Worm (Caenorhabditis elegans): ENCODE data around the gene D1054.19.

Gene D1054.19

DNA sequence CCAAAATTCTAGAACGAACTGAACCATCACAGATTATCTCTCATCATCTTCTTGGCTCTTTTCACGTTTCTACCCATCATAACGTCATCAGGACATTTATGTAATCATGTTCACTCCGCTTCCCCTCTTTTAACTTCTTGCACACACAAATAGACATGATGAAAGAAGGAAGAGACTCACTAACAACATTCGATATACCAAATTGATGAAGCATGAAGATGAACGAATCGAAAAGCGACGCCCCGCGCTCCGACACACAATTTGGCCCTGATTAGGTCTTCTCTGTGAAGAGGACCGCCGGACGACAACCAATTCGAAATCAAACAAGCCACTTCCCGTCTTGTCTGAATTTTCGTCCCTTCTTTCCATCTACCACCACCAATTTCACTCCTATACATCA is 22.9 kb downstream of the D1054.19 start:
- TF ChIP-seq egl-27 (tag; optimal IDR thresholded peaks at IDR 0.05), result no peak
- TF ChIP-seq mdl-1 (tag; optimal IDR thresholded peaks at IDR 0.05), result no peak
- TF ChIP-seq unc-55 (GFP tag; optimal IDR thresholded peaks at IDR 0.05), result no peak
- TF ChIP-seq ztf-4 (tag; optimal IDR thresholded peaks at IDR 0.05), result no peak
- no peak for TF ChIP-seq ztf-11 (tag; optimal IDR thresholded peaks at IDR 0.05)
- TF ChIP-seq sem-4 (tag; optimal IDR thresholded peaks at IDR 0.05), result no peak
- TF ChIP-seq lin-13 (GFP tag; optimal IDR thresholded peaks at IDR 0.05), result no peak
- no peak for TF ChIP-seq ZK546.5 (tag; optimal IDR thresholded peaks at IDR 0.05)
- TF ChIP-seq nhr-11 (tag; optimal IDR thresholded peaks at IDR 0.05), result no peak
- no peak for TF ChIP-seq ztf-1 (GFP tag; conservative IDR thresholded peaks at IDR 0.05)
- TF ChIP-seq Y55F3AM.14 (GFP tag; optimal IDR thresholded peaks at IDR 0.05), result no peak
- TF ChIP-seq sma-9 (GFP tag; optimal IDR thresholded peaks at IDR 0.05), result no peak
- no peak for TF ChIP-seq sma-9 (tag; optimal IDR thresholded peaks at IDR 0.05)
- no peak for TF ChIP-seq unc-62 (GFP tag; optimal IDR thresholded peaks at IDR 0.05)
- TF ChIP-seq nhr-21 (tag; optimal IDR thresholded peaks at IDR 0.05), result no peak
- TF ChIP-seq mab-5 (tag; optimal IDR thresholded peaks at IDR 0.05), result no peak
- TF ChIP-seq C34F6.9 (tag; optimal IDR thresholded peaks at IDR 0.05), result no peak
- no peak for TF ChIP-seq sma-3 (GFP tag; optimal IDR thresholded peaks at IDR 0.05)
- no peak for TF ChIP-seq lin-39 (tag; optimal IDR thresholded peaks at IDR 0.05)
- no peak for TF ChIP-seq nhr-10 (tag; optimal IDR thresholded peaks at IDR 0.05)

DNA sequence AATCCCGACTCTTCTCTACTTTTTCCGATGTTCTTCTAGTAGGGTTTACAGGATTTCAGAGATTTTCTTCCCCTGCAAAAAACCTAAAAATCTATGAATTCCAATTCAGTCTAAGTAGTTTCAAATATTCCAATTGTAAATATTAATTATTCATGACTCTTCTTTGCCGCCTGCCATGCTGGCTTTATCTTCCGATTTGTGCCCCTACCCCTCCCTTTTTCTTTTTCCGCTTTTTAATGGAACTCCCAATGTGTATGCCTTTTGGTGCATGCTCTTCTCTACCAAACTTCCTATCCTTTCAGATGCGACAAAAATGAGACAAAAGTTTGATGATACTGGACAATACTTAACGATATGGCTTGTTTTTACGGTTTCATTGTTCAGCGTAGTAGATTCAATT is 29.1 kb downstream of the D1054.19 start, which contains the start of gene nrx-1:
TSS of gene nrx-1 (plus strand) at position 301 of the 400 bp plus-strand sequence.
- no peak for TF ChIP-seq ceh-16 (tag; optimal IDR thresholded peaks at IDR 0.05)
- TF ChIP-seq lin-11 (tag; optimal IDR thresholded peaks at IDR 0.05), result no peak

DNA sequence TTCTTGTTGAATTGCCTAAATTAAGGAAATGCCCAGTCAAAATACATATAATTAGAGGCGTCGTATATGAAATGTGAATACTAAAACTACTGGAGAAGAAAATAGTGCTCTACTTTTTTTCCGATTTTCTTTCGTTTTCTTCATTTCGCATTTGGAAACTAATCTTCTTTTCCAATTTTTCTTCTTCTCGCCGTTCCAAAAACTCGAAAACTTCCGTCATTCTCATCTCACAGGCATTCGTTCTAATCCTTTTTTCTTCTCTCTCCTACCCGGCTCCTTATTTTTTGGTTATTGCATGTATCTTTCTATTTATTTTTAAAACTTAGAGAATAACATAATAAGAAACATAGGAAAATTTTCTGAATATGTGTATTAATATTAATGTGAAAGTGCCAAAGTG is 37.3 kb downstream of the D1054.19 start:
- TF ChIP-seq unc-55 (GFP tag; optimal IDR thresholded peaks at IDR 0.05) (peak; percentile 91), unc-62 (GFP tag; optimal IDR thresholded peaks at IDR 0.05) (no peak)

DNA sequence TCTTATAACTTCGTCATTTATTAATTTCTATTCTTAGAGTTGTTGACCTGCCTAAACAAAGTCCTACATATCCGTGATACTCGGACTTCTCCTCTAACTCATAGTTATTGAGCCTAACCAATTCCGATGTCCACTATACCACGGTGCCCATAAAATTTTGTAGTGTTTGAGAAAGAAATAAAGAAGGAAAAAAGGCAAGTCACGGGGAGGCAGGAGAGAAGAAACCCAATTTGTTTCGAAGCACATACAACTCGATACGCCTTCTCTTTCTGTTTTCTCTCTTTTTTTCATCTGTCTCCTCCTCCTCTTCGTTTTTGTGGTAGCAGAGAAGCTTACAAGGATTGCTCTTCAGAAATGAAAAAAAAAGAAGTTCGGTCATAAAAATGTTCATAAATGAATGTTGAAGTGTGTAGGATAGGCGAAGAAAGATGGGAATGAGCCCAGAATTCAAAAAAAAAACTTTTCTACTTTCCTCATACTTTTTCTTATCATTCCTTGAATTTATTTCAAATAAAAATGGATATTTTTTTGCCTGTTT is 39.2 kb downstream of the D1054.19 start:
- TF ChIP-seq unc-39 (tag; optimal IDR thresholded peaks at IDR 0.05), result no peak
- TF ChIP-seq mab-5 (tag; optimal IDR thresholded peaks at IDR 0.05), result no peak
- TF ChIP-seq snpc-4 (tag; optimal IDR thresholded peaks at IDR 0.05), result no peak
- no peak for TF ChIP-seq ama-1 (optimal IDR thresholded peaks at IDR 0.05)
- no peak for TF ChIP-seq nhr-77 (tag; optimal IDR thresholded peaks at IDR 0.05)
- peak; percentile 53 for TF ChIP-seq C34F6.9 (tag; optimal IDR thresholded peaks at IDR 0.05)
- peak in 1 of 2 experiments; percentile 10 for TF ChIP-seq lsy-2 (tag; optimal IDR thresholded peaks at IDR 0.05)
- TF ChIP-seq mdl-1 (tag; optimal IDR thresholded peaks at IDR 0.05), result no peak
- peak; percentile 25 for TF ChIP-seq zag-1 (tag; optimal IDR thresholded peaks at IDR 0.05)
- no peak for TF ChIP-seq elt-1 (tag; optimal IDR thresholded peaks at IDR 0.05)
- no peak for TF ChIP-seq mbf-1 (tag; optimal IDR thresholded peaks at IDR 0.05)
- TF ChIP-seq unc-55 (GFP tag; optimal IDR thresholded peaks at IDR 0.05), result peak; percentile 44
- TF ChIP-seq ZK546.5 (tag; optimal IDR thresholded peaks at IDR 0.05), result no peak
- TF ChIP-seq nhr-10 (tag; optimal IDR thresholded peaks at IDR 0.05), result no peak
- TF ChIP-seq nhr-6 (tag; optimal IDR thresholded peaks at IDR 0.05), result no peak
- TF ChIP-seq nhr-12 (tag; optimal IDR thresholded peaks at IDR 0.05), result no peak
- TF ChIP-seq alr-1 (tag; optimal IDR thresholded peaks at IDR 0.05), result no peak
- no peak for TF ChIP-seq skn-1 (tag; optimal IDR thresholded peaks at IDR 0.05)

DNA sequence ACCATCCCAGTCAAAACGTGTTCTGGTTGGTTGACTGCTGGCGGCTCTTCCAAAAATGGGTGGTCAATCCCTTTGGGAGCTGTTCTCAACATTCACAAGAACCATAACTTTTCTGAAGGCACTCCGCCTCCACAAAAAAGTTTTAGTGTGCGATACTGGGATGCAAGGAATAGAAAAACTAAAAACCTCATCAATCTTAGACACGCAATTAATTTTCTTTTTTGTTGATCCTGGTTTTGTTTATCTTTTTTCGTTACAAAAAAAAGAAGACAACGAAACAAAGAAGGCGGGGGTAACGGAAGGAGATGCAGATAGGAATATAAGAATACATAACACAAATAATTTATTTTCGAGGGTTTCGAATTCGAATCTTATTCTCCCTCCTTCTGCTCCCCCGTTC is 42.6 kb downstream of the D1054.19 start:
- no peak for TF ChIP-seq skn-1 (tag; optimal IDR thresholded peaks at IDR 0.05)
- TF ChIP-seq F13H6.1 (tag; optimal IDR thresholded peaks at IDR 0.05), result no peak
- TF ChIP-seq lin-39 (tag; optimal IDR thresholded peaks at IDR 0.05), result no peak
- TF ChIP-seq nhr-23 (tag; optimal IDR thresholded peaks at IDR 0.05), result no peak
- peak; percentile 52 for TF ChIP-seq unc-55 (GFP tag; optimal IDR thresholded peaks at IDR 0.05)
- TF ChIP-seq ceh-82 (tag; optimal IDR thresholded peaks at IDR 0.05), result no peak
- TF ChIP-seq nhr-6 (tag; optimal IDR thresholded peaks at IDR 0.05), result no peak
- TF ChIP-seq sma-3 (GFP tag; optimal IDR thresholded peaks at IDR 0.05), result no peak
- no peak for TF ChIP-seq alr-1 (tag; optimal IDR thresholded peaks at IDR 0.05)
- no peak for TF ChIP-seq unc-39 (tag; optimal IDR thresholded peaks at IDR 0.05)
- TF ChIP-seq ama-1 (optimal IDR thresholded peaks at IDR 0.05), result no peak
- no peak for TF ChIP-seq unc-62 (GFP tag; optimal IDR thresholded peaks at IDR 0.05)
- no peak for TF ChIP-seq ZK546.5 (tag; optimal IDR thresholded peaks at IDR 0.05)
- TF ChIP-seq lin-11 (tag; optimal IDR thresholded peaks at IDR 0.05), result no peak
- no peak for TF ChIP-seq sma-9 (GFP tag; optimal IDR thresholded peaks at IDR 0.05)
- TF ChIP-seq sma-9 (tag; optimal IDR thresholded peaks at IDR 0.05), result no peak
- TF ChIP-seq nhr-21 (tag; optimal IDR thresholded peaks at IDR 0.05), result no peak
- TF ChIP-seq lsy-2 (tag; optimal IDR thresholded peaks at IDR 0.05), result no peak
- no peak for TF ChIP-seq peb-1 (tag; optimal IDR thresholded peaks at IDR 0.05)
- TF ChIP-seq R02D3.7 (tag; optimal IDR thresholded peaks at IDR 0.05), result no peak
- peak; percentile 46 for TF ChIP-seq Y55F3AM.14 (GFP tag; optimal IDR thresholded peaks at IDR 0.05)
- TF ChIP-seq mab-5 (tag; optimal IDR thresholded peaks at IDR 0.05), result peak; percentile 58

Data from whole organism, L2 larva.